Worm (Caenorhabditis elegans) whole organism, early embryonic: ENCODE results near the gene ZK1307.8.

Experiments used
- B0310.2 ChIP-seq: sonication (generic microtip); optimal IDR thresholded peaks from 2 replicates; lab custom pipeline; 2016; ENCODE audit warnings: mild to moderate bottlenecking, missing genetic modification characterization, missing compliant biosample characterization
- F13C5.2 ChIP-seq: sonication (generic microtip); optimal IDR thresholded peaks from 2 replicates; lab custom pipeline; 2017; ENCODE audit warnings: mild to moderate bottlenecking, missing genetic modification characterization, inconsistent platforms, missing compliant biosample characterization
- aly-1 ChIP-seq: sonication (generic microtip); optimal IDR thresholded peaks from 2 replicates; lab custom pipeline; 2016; ENCODE audit warnings: missing genetic modification characterization, missing compliant biosample characterization
- ama-1 ChIP-seq: fragments of 150-350 bp; optimal IDR thresholded peaks from 2 replicates; lab custom pipeline; 2014
- ceh-13 ChIP-seq: fragments of 200-800 bp; sonication (Bioruptor generic); optimal IDR thresholded peaks from 2 replicates; lab custom pipeline; 2018; ENCODE audit warnings: mild to moderate bottlenecking, missing genetic modification characterization, missing compliant biosample characterization
- ceh-36 ChIP-seq: sonication (generic microtip); optimal IDR thresholded peaks from 2 replicates; lab custom pipeline; 2016; ENCODE audit warnings: missing genetic modification characterization, inconsistent platforms, missing compliant biosample characterization
- ets-7 ChIP-seq: sonication (generic microtip); optimal IDR thresholded peaks from 2 replicates; lab custom pipeline; 2016; ENCODE audit warnings: missing genotype, missing genetic modification characterization, missing compliant biosample characterization
- hnd-1 ChIP-seq: sonication (generic microtip); optimal IDR thresholded peaks from 2 replicates; lab custom pipeline; 2016; ENCODE audit warnings: missing genetic modification characterization, missing compliant biosample characterization
- pes-1 ChIP-seq: fragments of 200-800 bp; sonication (Bioruptor generic); IDR thresholded peaks from 2 replicates; pipeline ENCODE4 v1.3.6; 2022; ENCODE audit warnings: missing genetic modification reagents, missing genetic modification characterization, missing compliant biosample characterization
- scrt-1 ChIP-seq: fragments of 200-800 bp; sonication (Bioruptor generic); IDR thresholded peaks from 2 replicates; pipeline ENCODE4 v1.3.6; 2022; ENCODE audit warnings: missing genetic modification characterization, missing compliant biosample characterization
- sea-1 ChIP-seq: fragments of 200-800 bp; sonication (Bioruptor generic); conservative IDR thresholded peaks from 2 replicates; pipeline ENCODE4 v1.3.6; 2022; ENCODE audit warnings: missing genetic modification characterization, missing compliant biosample characterization
- tra-4 ChIP-seq: sonication (generic microtip); optimal IDR thresholded peaks from 2 replicates; lab custom pipeline; 2017; ENCODE audit warnings: missing genetic modification characterization, missing compliant biosample characterization

- TF ChIP-seq scrt-1 (GFP tag; lab: Robert Waterston, UW): no peak
- TF ChIP-seq F13C5.2 (tag; lab: Kevin White, UChicago): no peak
- TF ChIP-seq B0310.2 (tag; lab: Kevin White, UChicago): no peak
- TF ChIP-seq ama-1: no peak
- TF ChIP-seq pes-1 (GFP tag; lab: Robert Waterston, UW): no peak
- TF ChIP-seq ets-7: no peak
- no peak for TF ChIP-seq ceh-13 (GFP tag; lab: Kevin White, UChicago)
- TF ChIP-seq sea-1 (GFP tag; lab: Robert Waterston, UW): no peak
- TF ChIP-seq hnd-1 (tag; lab: Kevin White, UChicago): no peak
- no peak for TF ChIP-seq ceh-36
- TF ChIP-seq tra-4 (tag; lab: Kevin White, UChicago): no peak
- TF ChIP-seq aly-1 (tag; lab: Kevin White, UChicago): no peak
These were observed 1.5 kb downstream of the ZK1307.8 start for ce11 chrII:9625930-9626329.
